Worm (Caenorhabditis elegans): ENCODE measurements around the gene pax-2.
A peak's percentile ranks its signal among the peaks of the same experiment; 100 is the strongest.

Gene pax-2

ce11 chrIV:4218276-4218675, 14.1 kb upstream of the pax-2 start:
- TF ChIP-seq ZK337.2 (GFP tag; IDR thresholded peaks at IDR 0.05) (no peak), T26A8.4 (GFP tag; IDR thresholded peaks at IDR 0.05) (peak; percentile 66; the same call in 1 of the 2 replicates)

- TF ChIP-seq daf-16 (GFP tag; optimal IDR thresholded peaks at IDR 0.05) = no peak
- peak; percentile 38 for TF ChIP-seq daf-16 (tag; optimal IDR thresholded peaks at IDR 0.05)
- TF ChIP-seq mep-1 (tag; optimal IDR thresholded peaks at IDR 0.05) = peak; percentile 29
- TF ChIP-seq hif-1 (tag; optimal IDR thresholded peaks at IDR 0.05) = peak; percentile 55 to 71
- TF ChIP-seq madf-5 (GFP tag; IDR thresholded peaks at IDR 0.05) = no peak
- TF ChIP-seq unc-62 (GFP tag; optimal IDR thresholded peaks at IDR 0.05 in 1 of 2) = peak in 1 of 2 experiments; percentile 74
- TF ChIP-seq unc-62 (tag; optimal IDR thresholded peaks at IDR 0.05) = no peak
- peak; percentile 84 for TF ChIP-seq set-16 (GFP tag; IDR thresholded peaks at IDR 0.05)
- TF ChIP-seq mdl-1 (tag; optimal IDR thresholded peaks at IDR 0.05) = peak in 1 of 2 experiments; percentile 66
- TF ChIP-seq snpc-4 (tag; optimal IDR thresholded peaks at IDR 0.05) = no peak
- TF ChIP-seq duxl-1 (tag; optimal IDR thresholded peaks at IDR 0.05; ENCODE audit: poor library complexity) = no peak
- TF ChIP-seq nhr-42 (GFP tag; IDR thresholded peaks at IDR 0.05) = no peak
- peak; percentile 86 for TF ChIP-seq nhr-28 (tag; optimal IDR thresholded peaks at IDR 0.05)
- peak; percentile 47 for TF ChIP-seq nhr-48 (tag; optimal IDR thresholded peaks at IDR 0.05)
- TF ChIP-seq nhr-25 (tag; optimal IDR thresholded peaks at IDR 0.05; ENCODE audit: borderline replicate concordance, insufficient read depth) = peak; percentile 37
- TF ChIP-seq R02D3.7 (tag; optimal IDR thresholded peaks at IDR 0.05) = no peak
- peak; percentile 85 for TF ChIP-seq hlh-30 (tag; optimal IDR thresholded peaks at IDR 0.05; ENCODE audit: insufficient read depth)
- peak; percentile 62 for TF ChIP-seq hlh-11 (tag; optimal IDR thresholded peaks at IDR 0.05)
- peak; percentile 20 for TF ChIP-seq dmd-6 (GFP tag; IDR thresholded peaks at IDR 0.05)
- no peak for TF ChIP-seq nhr-6 (tag; optimal IDR thresholded peaks at IDR 0.05)
- no peak for TF ChIP-seq Y48G9A.11 (GFP tag; IDR thresholded peaks at IDR 0.05)
- peak; percentile 22 for TF ChIP-seq mxl-3 (GFP tag; optimal IDR thresholded peaks at IDR 0.05)
- TF ChIP-seq dve-1 (tag; optimal IDR thresholded peaks at IDR 0.05; ENCODE audit: insufficient read depth) = peak; percentile 47
- no peak for TF ChIP-seq Y75B8A.6 (GFP tag; IDR thresholded peaks at IDR 0.05)
- TF ChIP-seq lin-38 (GFP tag; IDR thresholded peaks at IDR 0.05) = no peak
- 0 out of 2 replicates have a peak, but pooled peaks have one; percentile 4 for TF ChIP-seq F44E2.7 (GFP tag; IDR thresholded peaks at IDR 0.05)
- TF ChIP-seq aha-1 (tag) = peak; percentile 98
- TF ChIP-seq mes-2 (tag; optimal IDR thresholded peaks at IDR 0.05; ENCODE audit: poor library complexity, severe bottlenecking) = peak; percentile 28
- no peak for TF ChIP-seq gei-8 (GFP tag; optimal IDR thresholded peaks at IDR 0.05)
- no peak for TF ChIP-seq nhr-77 (tag; optimal IDR thresholded peaks at IDR 0.05)
- no peak for TF ChIP-seq ctbp-1 (GFP tag; IDR thresholded peaks at IDR 0.05)
- no peak for TF ChIP-seq zfp-3 (GFP tag; conservative IDR thresholded peaks at IDR 0.05)
- no peak for TF ChIP-seq nhr-111 (GFP tag; optimal IDR thresholded peaks at IDR 0.05)
Observed at ce11 chrIV:4216099-4216894, 12.1 kb upstream of the pax-2 start.

- TF ChIP-seq zip-11 (GFP tag; IDR thresholded peaks at IDR 0.05) (no peak), T20F7.1 (GFP tag; optimal IDR thresholded peaks at IDR 0.05) (no peak), unc-62 (GFP tag; optimal IDR thresholded peaks at IDR 0.05 in 1 of 2) (peak in 1 of 2 experiments; percentile 96), unc-62 (tag; optimal IDR thresholded peaks at IDR 0.05) (no peak), T26A8.4 (GFP tag; IDR thresholded peaks at IDR 0.05) (no peak), lin-39 (tag; optimal IDR thresholded peaks at IDR 0.05) (no peak), F26F4.8 (GFP tag; conservative IDR thresholded peaks at IDR 0.05) (no peak), aha-1 (tag) (peak; percentile 37), daf-8 (GFP tag; IDR thresholded peaks at IDR 0.05) (no peak), ceh-82 (tag; optimal IDR thresholded peaks at IDR 0.05) (no peak), lin-15B (tag; optimal IDR thresholded peaks at IDR 0.05) (no peak), skn-1 (tag; optimal IDR thresholded peaks at IDR 0.05) (no peak), hmg-1.1 (GFP tag; IDR thresholded peaks at IDR 0.05) (peak; percentile 50; the same call in 1 of the 2 replicates), ZK337.2 (GFP tag; IDR thresholded peaks at IDR 0.05) (no peak), vab-7 (GFP tag; IDR thresholded peaks at IDR 0.05) (no peak), lin-38 (GFP tag; IDR thresholded peaks at IDR 0.05) (0 out of 2 replicates have a peak, but pooled peaks have one; percentile 33), D1046.2 (GFP tag; IDR thresholded peaks at IDR 0.05) (no peak), sdz-12 (GFP tag; optimal IDR thresholded peaks at IDR 0.05) (no peak), egl-27 (tag; optimal IDR thresholded peaks at IDR 0.05) (no peak)
Observed at ce11 chrIV:4215349-4215748, 11.2 kb upstream of the pax-2 start.

All from whole organism, L4 larva.